Fruit fly (Drosophila melanogaster) whole organism, embryonic: ENCODE results near the gene CG6749.

Experiments used
- Meics ChIP-seq: fragments of 200-800 bp; sonication (Bioruptor generic); optimal IDR thresholded peaks from 2 replicates; lab custom pipeline; 2017; ENCODE audit warnings: missing biosample characterization, mild to moderate bottlenecking, missing genetic modification characterization
- Mrtf ChIP-seq: fragments of 200-800 bp; sonication (Bioruptor generic); IDR thresholded peaks from 3 replicates; pipeline ENCODE4 v1.3.6; 2022; ENCODE audit warnings: missing biosample characterization, missing genetic modification characterization
- Nf-YA ChIP-seq: fragments of 200-800 bp; sonication (Bioruptor generic); IDR thresholded peaks from 2 replicates; pipeline ENCODE4 v1.3.6; 2022; ENCODE audit warnings: missing biosample characterization, missing genetic modification characterization
- emc ChIP-seq: fragments of 200-800 bp; sonication (Bioruptor generic); optimal IDR thresholded peaks from 2 replicates; lab custom pipeline; 2016; ENCODE audit warnings: missing biosample characterization, missing genetic modification characterization
- org-1 ChIP-seq: fragments of 200-800 bp; sonication (Bioruptor generic); optimal IDR thresholded peaks from 2 replicates; lab custom pipeline; 2017; ENCODE audit warnings: missing biosample characterization, missing genetic modification characterization
- sc ChIP-seq, 3 experiments: fragments of >200 bp in 2 of 3; fragments of 200-800 bp in 1 of 3; sonication (Bioruptor generic) in 1 of 3; optimal IDR thresholded peaks; 2 replicates in 2 of 3; 3 replicates in 1 of 3; lab custom pipeline; 2017; ENCODE audit warnings: mild to moderate bottlenecking in 1 of 3, missing biosample characterization in 1 of 3, missing genetic modification characterization in 1 of 3, missing genetic modification reagents in 1 of 3

DNA sequence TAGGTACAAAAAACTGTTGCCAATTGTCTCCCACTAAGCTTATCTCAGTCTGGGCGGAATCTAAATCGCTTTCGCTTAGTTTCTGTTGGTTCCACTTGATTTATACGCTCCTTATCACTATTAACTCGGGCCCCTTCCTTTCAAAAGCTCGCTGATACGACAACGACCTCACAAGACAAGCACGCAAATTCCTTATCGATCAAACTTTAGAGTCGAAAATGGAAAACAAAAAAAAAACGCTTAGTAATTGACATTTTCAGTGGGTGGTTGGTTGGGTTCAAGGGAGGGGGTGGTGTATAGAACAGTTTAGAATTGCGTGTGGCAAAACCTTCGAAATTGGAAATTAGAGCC lies 42.2 kb downstream of the CG6749 start:
- no peak for TF ChIP-seq Nf-YA
- TF ChIP-seq Meics (GFP tag; lab: Kevin White, UChicago), result no peak
- TF ChIP-seq sc (optimal IDR thresholded peaks at IDR 0.05; lab: Kevin White, UChicago), result no peak
- no peak for TF ChIP-seq sc (GFP tag; optimal IDR thresholded peaks at IDR 0.05; lab: Kevin White, UChicago)
- no peak for TF ChIP-seq Mrtf (GFP tag; lab: Robert Waterston, UW)
- no peak for TF ChIP-seq org-1 (GFP tag; lab: Kevin White, UChicago)
- TF ChIP-seq emc (GFP tag; lab: Kevin White, UChicago), result no peak
